Worm (Caenorhabditis elegans): ENCODE data around the gene C37C3.17.

The C37C3.17 gene

DNA sequence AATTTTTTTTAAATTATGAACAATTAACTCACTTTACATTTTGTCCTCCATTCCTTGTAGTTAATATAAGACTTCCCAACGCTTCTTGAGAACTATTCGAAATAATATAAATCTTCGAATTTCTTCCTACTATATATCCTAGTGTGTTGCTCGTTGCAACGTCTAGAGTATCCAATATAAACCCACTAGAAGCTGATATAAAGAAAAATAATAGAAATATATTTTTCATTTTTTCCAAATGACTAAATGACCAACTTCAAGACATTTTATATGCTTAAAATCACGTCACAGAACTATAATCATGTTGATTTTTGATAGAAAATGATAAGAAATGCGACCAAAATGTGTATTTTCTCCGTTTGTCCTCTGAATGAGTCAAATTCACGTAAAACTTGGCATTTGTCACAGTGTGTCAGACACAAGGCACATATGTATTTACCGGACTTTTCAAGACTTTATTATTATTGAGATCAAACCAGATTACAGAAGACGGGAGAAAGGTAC, 1.4 kb upstream of the C37C3.17 start, which contains the start of gene C37C3.10:
C37C3.10 (minus strand) TSS at position 51 of the 504 bp plus-strand sequence.
- TF ChIP-seq hmg-4 (GFP tag; optimal IDR thresholded peaks at IDR 0.05) (no peak), ets-7 (tag; optimal IDR thresholded peaks at IDR 0.05) (no peak), ceh-13 (GFP tag; optimal IDR thresholded peaks at IDR 0.05) (no peak), tra-4 (tag; optimal IDR thresholded peaks at IDR 0.05) (no peak), pes-1 (GFP tag; IDR thresholded peaks at IDR 0.05) (no peak), tbx-11 (GFP tag; IDR thresholded peaks at IDR 0.05) (no peak), ceh-36 (tag; optimal IDR thresholded peaks at IDR 0.05) (no peak), hnd-1 (tag; optimal IDR thresholded peaks at IDR 0.05) (no peak), aly-1 (tag; optimal IDR thresholded peaks at IDR 0.05) (no peak), tbx-37 (GFP tag; conservative IDR thresholded peaks at IDR 0.05) (no peak), flt-1 (GFP tag; IDR thresholded peaks at IDR 0.05) (no peak), scrt-1 (GFP tag; IDR thresholded peaks at IDR 0.05) (no peak), F13C5.2 (tag; optimal IDR thresholded peaks at IDR 0.05) (no peak), ama-1 (optimal IDR thresholded peaks at IDR 0.05) (no peak), sea-1 (GFP tag; conservative IDR thresholded peaks at IDR 0.05) (no peak), B0310.2 (tag; optimal IDR thresholded peaks at IDR 0.05) (no peak), hmbx-1 (tag; optimal IDR thresholded peaks at IDR 0.05) (no peak)

- TF ChIP-seq tbx-37 (GFP tag; conservative IDR thresholded peaks at IDR 0.05) = no peak
- no peak for TF ChIP-seq ceh-13 (GFP tag; optimal IDR thresholded peaks at IDR 0.05)
- no peak for TF ChIP-seq B0310.2 (tag; optimal IDR thresholded peaks at IDR 0.05)
- no peak for TF ChIP-seq aly-1 (tag; optimal IDR thresholded peaks at IDR 0.05)
- no peak for TF ChIP-seq ama-1 (optimal IDR thresholded peaks at IDR 0.05)
These were observed 3.8 kb downstream of the C37C3.17 start, which contains the start of gene C37C3.1 for ce11 chrV:7857931-7858330. Gene C37C3.1, plus strand, starts transcription at chrV:7857963.

DNA sequence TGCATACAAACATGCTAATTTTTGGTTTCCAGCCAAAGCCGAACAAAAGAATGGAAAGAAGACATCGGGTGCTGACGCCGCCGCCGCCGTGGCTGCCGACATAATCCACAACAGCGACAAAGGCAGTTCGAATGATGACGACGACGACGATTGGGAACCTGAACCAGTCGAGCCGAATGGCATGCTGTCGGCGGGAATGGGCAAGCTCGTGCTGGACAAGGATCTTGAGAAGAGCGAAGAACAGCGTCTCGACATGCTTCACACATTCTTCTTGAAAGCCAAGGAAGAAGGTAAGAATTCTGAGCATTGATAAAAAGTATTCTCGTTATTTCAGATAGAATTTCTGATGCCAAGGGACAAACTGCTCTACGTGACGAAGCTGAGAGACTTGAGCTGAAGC, 5.1 kb downstream of the C37C3.17 start:
- TF ChIP-seq aly-1 (tag; optimal IDR thresholded peaks at IDR 0.05) (no peak), sea-1 (GFP tag; conservative IDR thresholded peaks at IDR 0.05) (no peak), ets-7 (tag; optimal IDR thresholded peaks at IDR 0.05) (no peak), hmbx-1 (tag; optimal IDR thresholded peaks at IDR 0.05) (no peak), tbx-11 (GFP tag; IDR thresholded peaks at IDR 0.05) (no peak), pes-1 (GFP tag; IDR thresholded peaks at IDR 0.05) (no peak), flt-1 (GFP tag; IDR thresholded peaks at IDR 0.05) (no peak), B0310.2 (tag; optimal IDR thresholded peaks at IDR 0.05) (no peak), scrt-1 (GFP tag; IDR thresholded peaks at IDR 0.05) (no peak), ceh-13 (GFP tag; optimal IDR thresholded peaks at IDR 0.05) (no peak), tra-4 (tag; optimal IDR thresholded peaks at IDR 0.05) (no peak)

DNA sequence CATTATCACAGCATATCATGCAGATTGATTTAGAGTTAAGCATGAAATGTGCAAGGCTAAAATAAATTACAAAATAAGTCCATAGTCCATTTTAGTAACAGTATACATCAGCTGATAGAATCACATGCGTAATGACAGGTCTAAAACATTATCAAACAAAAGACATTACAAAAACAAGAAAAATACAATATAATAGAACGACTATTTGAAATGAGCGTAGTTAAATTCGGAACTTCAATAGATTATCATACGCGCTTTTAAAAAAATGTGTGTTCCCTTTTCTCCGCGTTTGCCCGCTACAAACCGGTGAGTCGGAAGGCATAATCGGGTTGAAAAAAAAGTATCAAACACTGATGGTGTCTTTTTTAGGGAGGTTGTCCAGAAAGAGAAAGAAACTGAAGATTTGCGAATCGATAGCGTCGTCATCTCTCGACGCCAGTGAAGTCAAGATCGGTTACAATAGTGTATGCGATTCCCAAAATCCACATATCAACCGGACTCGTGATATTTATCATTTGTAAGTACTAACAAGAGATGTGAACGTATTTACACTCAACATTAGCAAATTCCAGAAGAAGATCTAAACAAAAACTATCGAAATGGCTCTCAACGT, 6.2 kb downstream of the C37C3.17 start, which contains the start of gene C37C3.2:
C37C3.2 (plus strand) TSS at position 563 of the 613 bp plus-strand sequence.
- TF ChIP-seq aly-1 (tag; optimal IDR thresholded peaks at IDR 0.05) (no peak), ceh-36 (tag; optimal IDR thresholded peaks at IDR 0.05) (no peak), hmg-4 (GFP tag; optimal IDR thresholded peaks at IDR 0.05) (no peak), hnd-1 (tag; optimal IDR thresholded peaks at IDR 0.05) (no peak), sea-1 (GFP tag; conservative IDR thresholded peaks at IDR 0.05) (no peak), hmbx-1 (tag; optimal IDR thresholded peaks at IDR 0.05) (no peak), B0310.2 (tag; optimal IDR thresholded peaks at IDR 0.05) (no peak)

- TF ChIP-seq F13C5.2 (tag; optimal IDR thresholded peaks at IDR 0.05) (peak; percentile 75), hmg-4 (GFP tag; optimal IDR thresholded peaks at IDR 0.05) (peak; percentile 25), B0310.2 (tag; optimal IDR thresholded peaks at IDR 0.05) (no peak)
These were observed 7.1 kb downstream of the C37C3.17 start, which contains the start of the genes C37C3.9 and C37C3.18 for ce11 chrV:7854603-7855002. Gene C37C3.9, minus strand, starts transcription at chrV:7854700. Gene C37C3.18, plus strand, starts transcription at chrV:7854993.

DNA sequence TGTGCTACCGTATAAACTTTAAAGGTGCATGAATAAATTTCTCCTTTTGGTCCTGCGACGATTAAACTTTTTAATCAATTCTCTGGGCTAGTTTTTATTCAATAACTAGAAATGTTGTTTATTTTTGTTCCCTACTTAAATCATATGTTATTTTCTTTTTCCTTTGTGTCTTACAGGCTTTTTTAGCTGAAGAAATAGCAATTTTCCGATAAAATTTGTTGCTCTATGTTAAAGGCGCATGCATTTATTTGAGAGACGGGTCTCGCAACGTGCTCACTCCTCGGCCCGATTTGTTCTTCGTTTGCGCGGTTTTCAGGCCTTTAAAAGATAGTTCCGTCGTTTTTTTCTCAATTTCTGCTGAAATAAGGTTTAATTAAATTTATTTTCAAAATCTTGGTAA, 7.8 kb downstream of the C37C3.17 start:
- TF ChIP-seq ama-1 (optimal IDR thresholded peaks at IDR 0.05) (no peak), tbx-37 (GFP tag; conservative IDR thresholded peaks at IDR 0.05) (no peak), flt-1 (GFP tag; IDR thresholded peaks at IDR 0.05) (no peak), sea-1 (GFP tag; conservative IDR thresholded peaks at IDR 0.05) (no peak), aly-1 (tag; optimal IDR thresholded peaks at IDR 0.05) (no peak), ceh-13 (GFP tag; optimal IDR thresholded peaks at IDR 0.05) (no peak), ceh-36 (tag; optimal IDR thresholded peaks at IDR 0.05) (no peak), pes-1 (GFP tag; IDR thresholded peaks at IDR 0.05) (no peak), scrt-1 (GFP tag; IDR thresholded peaks at IDR 0.05) (no peak), hmbx-1 (tag; optimal IDR thresholded peaks at IDR 0.05) (no peak), F13C5.2 (tag; optimal IDR thresholded peaks at IDR 0.05) (no peak), hnd-1 (tag; optimal IDR thresholded peaks at IDR 0.05) (no peak), tra-4 (tag; optimal IDR thresholded peaks at IDR 0.05) (no peak)

DNA sequence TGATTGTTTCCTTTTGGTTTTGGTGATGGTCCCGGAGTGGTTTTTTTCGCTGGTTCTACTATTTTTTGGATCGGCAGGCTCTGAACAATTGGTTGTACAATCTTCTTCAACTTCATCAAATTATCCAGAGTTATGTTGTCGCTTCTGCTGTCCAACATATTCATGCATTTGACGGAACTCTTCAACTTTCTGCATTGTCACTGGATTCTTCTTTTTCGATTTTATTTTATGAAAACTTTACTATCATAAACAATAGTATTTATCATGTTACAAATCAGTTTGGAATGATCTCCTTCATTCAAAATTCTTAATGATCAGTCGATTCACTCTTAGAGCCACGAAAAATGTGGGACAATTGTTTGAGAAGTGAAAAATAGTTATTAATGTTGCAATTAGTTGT, 9.6 kb downstream of the C37C3.17 start:
- no peak for TF ChIP-seq ama-1 (optimal IDR thresholded peaks at IDR 0.05)
- no peak for TF ChIP-seq ceh-13 (GFP tag; optimal IDR thresholded peaks at IDR 0.05)
- TF ChIP-seq ceh-36 (tag; optimal IDR thresholded peaks at IDR 0.05) = no peak
- no peak for TF ChIP-seq aly-1 (tag; optimal IDR thresholded peaks at IDR 0.05)
- no peak for TF ChIP-seq sea-1 (GFP tag; conservative IDR thresholded peaks at IDR 0.05)
- TF ChIP-seq scrt-1 (GFP tag; IDR thresholded peaks at IDR 0.05) = no peak
- no peak for TF ChIP-seq pes-1 (GFP tag; IDR thresholded peaks at IDR 0.05)
- TF ChIP-seq F13C5.2 (tag; optimal IDR thresholded peaks at IDR 0.05) = no peak
- no peak for TF ChIP-seq hnd-1 (tag; optimal IDR thresholded peaks at IDR 0.05)
- TF ChIP-seq hmbx-1 (tag; optimal IDR thresholded peaks at IDR 0.05) = no peak

DNA sequence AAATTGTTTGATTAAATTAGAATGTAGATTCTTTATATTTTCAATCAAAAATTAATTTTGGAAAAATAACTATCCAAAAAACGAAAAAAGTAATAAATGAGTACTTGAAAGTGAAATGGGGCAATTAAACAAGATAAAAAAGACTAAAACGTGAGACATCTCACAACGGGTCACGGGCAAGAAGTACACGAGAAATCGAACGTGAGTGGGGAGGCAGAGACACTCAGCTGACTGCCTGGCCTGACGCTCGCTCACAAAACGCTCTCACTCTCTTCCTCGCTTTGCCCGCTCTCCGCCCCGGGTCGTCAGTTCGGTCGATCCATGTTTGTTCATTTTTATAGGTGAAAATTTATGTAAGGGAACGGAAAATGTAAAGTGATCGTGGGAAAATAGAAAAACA, 13.4 kb downstream of the C37C3.17 start:
- 0 out of 2 replicates have a peak, but pooled peaks have one; percentile 7 for TF ChIP-seq scrt-1 (GFP tag; IDR thresholded peaks at IDR 0.05)
- peak; percentile 1 for TF ChIP-seq hmg-4 (GFP tag; optimal IDR thresholded peaks at IDR 0.05)
- 0 out of 2 replicates have a peak, but pooled peaks have one; percentile 7 for TF ChIP-seq sea-1 (GFP tag; conservative IDR thresholded peaks at IDR 0.05)
- TF ChIP-seq tbx-11 (GFP tag; IDR thresholded peaks at IDR 0.05) = no peak
- no peak for TF ChIP-seq ceh-13 (GFP tag; optimal IDR thresholded peaks at IDR 0.05)
